Worm (Caenorhabditis elegans) whole organism, L2 larva: ENCODE data around the gene Y2H9A.6.

Experiments used
- fos-1 ChIP-seq: fragments of 150-350 bp; optimal IDR thresholded peaks from 2 replicates; lab custom pipeline; 2014; ENCODE audit warnings: missing biosample characterization, missing genetic modification characterization
- nhr-11 ChIP-seq: fragments of 150-350 bp; optimal IDR thresholded peaks from 2 replicates; lab custom pipeline; 2014; ENCODE audit warnings: missing biosample characterization, missing genetic modification characterization
- nhr-23 ChIP-seq: fragments of 150-350 bp; optimal IDR thresholded peaks from 2 replicates; lab custom pipeline; 2014; ENCODE audit warnings: missing biosample characterization, missing genetic modification reagents, missing genetic modification characterization
- nhr-77 ChIP-seq: fragments of 150-350 bp; optimal IDR thresholded peaks from 2 replicates; lab custom pipeline; 2014; ENCODE audit warnings: missing biosample characterization, missing genetic modification characterization
- unc-39 ChIP-seq: fragments of 150-350 bp; optimal IDR thresholded peaks from 2 replicates; lab custom pipeline; 2014; ENCODE audit warnings: missing biosample characterization, missing genetic modification characterization

DNA sequence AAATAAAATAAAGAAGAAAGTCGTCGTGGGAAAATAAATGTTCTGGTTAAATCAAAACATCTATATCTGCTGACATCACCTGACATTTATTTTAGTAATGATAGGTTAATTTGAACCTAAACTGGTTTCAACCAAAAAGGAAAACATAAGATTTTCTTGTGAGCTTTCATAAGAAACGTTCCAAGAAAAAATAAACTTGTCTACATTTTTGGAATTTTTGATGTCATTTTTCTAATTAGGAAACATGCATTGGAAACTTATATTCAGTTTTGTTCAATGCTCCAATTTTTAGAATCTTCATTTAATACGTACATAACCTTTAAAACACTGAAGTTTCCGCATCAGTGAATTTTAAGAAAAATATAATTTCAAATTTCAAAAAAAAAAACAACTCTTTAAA lies 42.1 kb downstream of the Y2H9A.6 start:
- TF ChIP-seq nhr-11 (tag; lab: Kevin White, UChicago) (no peak), nhr-23 (tag; lab: Kevin White, UChicago) (no peak), nhr-77 (no peak), unc-39 (no peak), fos-1 (tag; lab: Kevin White, UChicago) (no peak)
